Worm (Caenorhabditis elegans) whole organism, L3 larva: ENCODE measurements around the gene C02F5.12.

Experiments used
- ama-1 ChIP-seq: fragments of 150-350 bp; optimal IDR thresholded peaks from 2 replicates; lab custom pipeline; 2018
- ceh-9 ChIP-seq: sonication (generic microtip); optimal IDR thresholded peaks from 2 replicates; lab custom pipeline; 2018; ENCODE audit warnings: missing biosample characterization, missing genetic modification characterization
- nfya-1 ChIP-seq: sonication (generic microtip); optimal IDR thresholded peaks from 2 replicates; lab custom pipeline; 2017; ENCODE audit warnings: missing genetic modification characterization, mild to moderate bottlenecking, missing compliant biosample characterization, antibody characterized with exemption, moderate library complexity; ENCODE audit not compliant: insufficient read depth
- nhr-11 ChIP-seq: fragments of 150-350 bp; optimal IDR thresholded peaks from 2 replicates; lab custom pipeline; 2014; ENCODE audit warnings: missing biosample characterization, missing genetic modification characterization
- nhr-12 ChIP-seq: fragments of 150-350 bp; optimal IDR thresholded peaks from 2 replicates; lab custom pipeline; 2014; ENCODE audit warnings: missing biosample characterization, missing genetic modification characterization
- nhr-237 ChIP-seq: fragments of 150-350 bp; optimal IDR thresholded peaks from 2 replicates; lab custom pipeline; 2014; ENCODE audit warnings: missing biosample characterization, missing genetic modification characterization
- nhr-43 ChIP-seq: sonication (generic microtip); optimal IDR thresholded peaks from 2 replicates; lab custom pipeline; 2016; ENCODE audit warnings: mild to moderate bottlenecking, missing genetic modification characterization, missing compliant biosample characterization; ENCODE audit not compliant: poor library complexity, severe bottlenecking
- pha-4 ChIP-seq: fragments of 150-350 bp; optimal IDR thresholded peaks from 2 replicates; lab custom pipeline; 2014; ENCODE audit warnings: missing biosample characterization, missing genetic modification reagents, missing genetic modification characterization
- snpc-4 ChIP-seq: fragments of 150-350 bp; optimal IDR thresholded peaks from 2 replicates; lab custom pipeline; 2014; ENCODE audit warnings: missing biosample characterization, missing genetic modification characterization
- tbx-2 ChIP-seq: sonication (generic microtip); optimal IDR thresholded peaks from 2 replicates; lab custom pipeline; 2016; ENCODE audit warnings: mild to moderate bottlenecking, missing genetic modification characterization, missing compliant biosample characterization
- unc-39 ChIP-seq: sonication (generic microtip); optimal IDR thresholded peaks from 4 replicates; lab custom pipeline; 2017; ENCODE audit warnings: missing biosample characterization, missing genetic modification characterization

- no peak for TF ChIP-seq tbx-2 (tag; lab: Kevin White, UChicago)
- no peak for TF ChIP-seq ama-1 (lab: Kevin White, UChicago)
- no peak for TF ChIP-seq nhr-12 (tag; lab: Kevin White, UChicago)
- no peak for TF ChIP-seq unc-39 (tag; lab: Kevin White, UChicago)
- no peak for TF ChIP-seq nfya-1 (tag; lab: Kevin White, UChicago)
- no peak for TF ChIP-seq nhr-11 (tag; lab: Kevin White, UChicago)
- no peak for TF ChIP-seq nhr-43 (tag; lab: Kevin White, UChicago)
- TF ChIP-seq snpc-4 (tag; lab: Kevin White, UChicago) = no peak
- TF ChIP-seq nhr-237 (tag; lab: Kevin White, UChicago) = no peak
- no peak for TF ChIP-seq pha-4
- TF ChIP-seq ceh-9 = no peak
These were observed 43.8 kb downstream of the C02F5.12 start for ce11 chrIII:8199060-8199459.
